Fruit fly (Drosophila melanogaster) S2 (cell line): Measurements from ENCODE around the gene CheA84a.

Experiments
- CG8478 ChIP-seq: fragments of >200 bp; optimal IDR thresholded peaks from 2 replicates; lab custom pipeline; 2018
- CTCF ChIP-seq, 2 experiments: fragments of >200 bp; optimal IDR thresholded peaks; 2 replicates each; lab custom pipeline; 2018

Gene CheA84a

DNA sequence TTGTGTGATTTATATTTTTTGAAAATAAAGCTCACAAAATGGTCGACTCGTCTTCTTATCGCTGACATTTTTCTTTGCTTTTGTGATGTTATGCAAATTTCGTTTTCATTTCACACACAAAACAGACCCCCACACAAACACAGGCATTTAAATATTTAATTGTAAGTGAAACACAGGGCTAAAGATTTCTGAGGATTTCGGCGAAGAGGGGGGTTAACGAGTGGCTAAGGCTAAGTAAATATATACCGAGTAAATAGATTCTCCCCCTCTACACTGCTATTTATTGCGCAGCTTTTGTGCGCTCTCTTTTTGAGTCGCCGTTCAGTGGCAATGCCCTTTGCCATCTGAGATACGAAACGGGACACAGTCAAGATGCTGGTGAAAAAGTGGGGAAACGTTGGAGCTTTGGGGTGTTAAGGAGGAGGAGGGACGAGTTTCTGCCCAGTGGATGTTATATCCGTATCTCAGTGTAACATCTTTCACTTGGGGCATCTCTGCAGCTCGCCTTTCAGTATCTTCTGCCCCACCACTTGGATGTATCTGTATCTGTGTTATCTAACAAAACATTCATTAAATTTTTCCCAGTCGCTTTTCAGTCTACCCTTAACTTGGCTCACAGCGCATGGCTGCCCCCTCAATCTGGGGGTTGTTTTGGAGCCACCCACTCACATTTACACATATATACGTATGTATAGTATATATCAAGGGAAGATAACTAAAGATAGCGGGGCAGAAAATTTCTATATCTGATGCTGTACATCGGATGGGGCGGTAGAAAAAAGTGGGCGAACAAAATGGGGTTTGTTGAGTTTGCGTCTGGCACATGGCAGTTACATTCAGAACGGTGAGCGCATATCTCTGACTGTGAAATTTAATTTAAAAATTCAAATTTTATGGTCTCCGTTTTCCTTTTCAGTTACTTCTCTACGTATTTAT, 48.6 kb downstream of the CheA84a start:
- TF ChIP-seq CTCF (optimal IDR thresholded peaks at IDR 0.05; lab: Kevin White, UChicago) = no peak
- no peak for TF ChIP-seq CG8478
